Worm (Caenorhabditis elegans) whole organism, L1 larva: ENCODE results near the gene F53B3.5.
A peak's percentile ranks its signal among the peaks of the same experiment; 100 is the strongest.
"Not testable (repeated sequence)": the region's sequence is repeated elsewhere in the genome, so short reads cannot be mapped to it uniquely, and the experiment has no call there.

Experiments used
- C34B4.2 ChIP-seq: sonication (generic microtip); optimal IDR thresholded peaks from 2 replicates; lab custom pipeline; 2017; ENCODE audit warnings: mild to moderate bottlenecking, missing genetic modification characterization, missing compliant biosample characterization
- aha-1 ChIP-seq: fragments of 150-350 bp; optimal IDR thresholded peaks from 2 replicates; lab custom pipeline; 2014; ENCODE audit warnings: missing biosample characterization, missing genetic modification characterization
- blmp-1 ChIP-seq: fragments of 150-350 bp; optimal IDR thresholded peaks from 2 replicates; lab custom pipeline; 2014; ENCODE audit warnings: missing biosample characterization, missing genetic modification characterization
- ceh-8 ChIP-seq: fragments of 200-800 bp; sonication (Bioruptor generic); optimal IDR thresholded peaks from 2 replicates; lab custom pipeline; 2018; ENCODE audit warnings: mild to moderate bottlenecking, missing genetic modification characterization, moderate library complexity, missing compliant biosample characterization
- ceh-82 ChIP-seq, 3 experiments: fragments of 150-350 bp in 1 of 3; sonication (generic microtip) in 2 of 3; optimal IDR thresholded peaks; 2 replicates each; lab custom pipeline; 2014 to 2017; ENCODE audit warnings: missing biosample characterization in 3 of 3, missing genetic modification characterization in 3 of 3
- dpl-1 ChIP-seq, 3 experiments: fragments of 150-350 bp in 2 of 3; sonication (generic microtip) in 1 of 3; optimal IDR thresholded peaks; 2 replicates each; lab custom pipeline; 2014 to 2017; ENCODE audit warnings: missing biosample characterization in 3 of 3, missing genetic modification characterization in 3 of 3, missing genetic modification reagents in 3 of 3
- dsc-1 ChIP-seq: sonication (generic microtip); optimal IDR thresholded peaks from 2 replicates; lab custom pipeline; 2016; ENCODE audit warnings: mild to moderate bottlenecking, missing genetic modification characterization, missing compliant biosample characterization
- efl-1 ChIP-seq, 4 experiments: fragments of 150-350 bp; optimal IDR thresholded peaks in 3 of 4; peaks in 1 of 4; 1 replicate in 1 of 4; 2 replicates in 3 of 4; lab custom pipeline; 2014; ENCODE audit warnings: missing biosample characterization in 2 of 4, missing genetic modification characterization in 2 of 4, missing genetic modification reagents in 2 of 4
- egl-27 ChIP-seq, 2 experiments: fragments of 150-350 bp in 1 of 2; sonication (generic microtip); optimal IDR thresholded peaks; 3 replicates each; lab custom pipeline; 2017 to 2018; ENCODE audit warnings: missing biosample characterization in 2 of 2, missing genetic modification characterization in 2 of 2, missing genetic modification reagents in 2 of 2
- elt-3 ChIP-seq, 6 experiments: fragments of 150-350 bp in 1 of 6; sonication (generic microtip); optimal IDR thresholded peaks; 2 replicates each; lab custom pipeline; 2017 to 2018; ENCODE audit warnings: missing biosample characterization in 6 of 6, missing genetic modification characterization in 6 of 6, inconsistent platforms in 1 of 6
- grh-1 ChIP-seq: fragments of 200-800 bp; sonication (Bioruptor generic); IDR thresholded peaks from 2 replicates; pipeline ENCODE4 v1.3.6; 2022; ENCODE audit warnings: missing genetic modification reagents, missing genetic modification characterization, missing compliant biosample characterization
- hlh-17 ChIP-seq: fragments of 200-800 bp; sonication (Bioruptor generic); optimal IDR thresholded peaks from 2 replicates; lab custom pipeline; 2018; ENCODE audit warnings: missing genetic modification characterization, mild to moderate bottlenecking, missing compliant biosample characterization, moderate library complexity, borderline replicate concordance
- hlh-4 ChIP-seq: sonication (generic microtip); optimal IDR thresholded peaks from 2 replicates; lab custom pipeline; 2016; ENCODE audit warnings: mild to moderate bottlenecking, missing genetic modification characterization, missing compliant biosample characterization
- hpl-2 ChIP-seq: fragments of 150-350 bp; optimal IDR thresholded peaks from 2 replicates; lab custom pipeline; 2014; ENCODE audit warnings: missing biosample characterization, missing genetic modification reagents, missing genetic modification characterization
- isw-1 ChIP-seq: fragments of 200-800 bp; sonication (Bioruptor generic); IDR thresholded peaks from 2 replicates; pipeline ENCODE4 v1.3.6; 2022; ENCODE audit warnings: missing genetic modification characterization, missing compliant biosample characterization
- lin-13 ChIP-seq: fragments of 150-350 bp; optimal IDR thresholded peaks from 2 replicates; lab custom pipeline; 2014; ENCODE audit warnings: missing biosample characterization, missing genetic modification reagents, missing genetic modification characterization
- lin-14 ChIP-seq: fragments of 200-800 bp; sonication (Bioruptor generic); optimal IDR thresholded peaks from 2 replicates; lab custom pipeline; 2018; ENCODE audit warnings: mild to moderate bottlenecking, missing genetic modification characterization, moderate library complexity, missing compliant biosample characterization
- lin-35 ChIP-seq, 2 experiments: fragments of 150-350 bp; optimal IDR thresholded peaks; 2 replicates each; lab custom pipeline; 2014; ENCODE audit warnings: missing biosample characterization in 2 of 2, missing genetic modification characterization in 2 of 2, missing genetic modification reagents in 2 of 2
- lin-39 ChIP-seq: fragments of 150-350 bp; optimal IDR thresholded peaks from 2 replicates; lab custom pipeline; 2014; ENCODE audit warnings: missing biosample characterization, missing genetic modification reagents, missing genetic modification characterization
- mdl-1 ChIP-seq, 2 experiments: fragments of 150-350 bp; optimal IDR thresholded peaks; 2 replicates each; lab custom pipeline; 2014 to 2017; ENCODE audit warnings: missing biosample characterization in 2 of 2, missing genetic modification characterization in 2 of 2, inconsistent platforms in 1 of 2
- nhr-11 ChIP-seq: fragments of 150-350 bp; optimal IDR thresholded peaks from 2 replicates; lab custom pipeline; 2014; ENCODE audit warnings: missing biosample characterization, missing genetic modification characterization
- nhr-19 ChIP-seq: fragments of 200-800 bp; sonication (Bioruptor generic); conservative IDR thresholded peaks from 2 replicates; pipeline ENCODE4 v1.3.6; 2022; ENCODE audit warnings: missing genetic modification characterization, missing compliant biosample characterization
- nhr-20 ChIP-seq: sonication (generic microtip); optimal IDR thresholded peaks from 2 replicates; lab custom pipeline; 2016; ENCODE audit warnings: mild to moderate bottlenecking, missing genetic modification characterization, missing compliant biosample characterization
- nhr-47 ChIP-seq: sonication (generic microtip); optimal IDR thresholded peaks from 2 replicates; lab custom pipeline; 2016; ENCODE audit warnings: mild to moderate bottlenecking, missing genetic modification characterization, moderate library complexity, missing compliant biosample characterization
- nhr-71 ChIP-seq: sonication (generic microtip); optimal IDR thresholded peaks from 2 replicates; lab custom pipeline; 2016; ENCODE audit warnings: mild to moderate bottlenecking, missing genetic modification characterization, moderate library complexity, missing compliant biosample characterization
- nhr-77 ChIP-seq: fragments of 150-350 bp; optimal IDR thresholded peaks from 2 replicates; lab custom pipeline; 2014; ENCODE audit warnings: missing biosample characterization, missing genetic modification characterization
- nhr-84 ChIP-seq: sonication (generic microtip); optimal IDR thresholded peaks from 2 replicates; lab custom pipeline; 2017; ENCODE audit warnings: missing biosample characterization, missing genetic modification characterization
- nhr-85 ChIP-seq: sonication (generic microtip); peaks from one replicate; lab custom pipeline; 2016; ENCODE audit warnings: missing genetic modification characterization, inconsistent platforms, missing compliant biosample characterization
- nhr-90 ChIP-seq: sonication (generic microtip); optimal IDR thresholded peaks from 2 replicates; lab custom pipeline; 2016; ENCODE audit warnings: mild to moderate bottlenecking, missing genetic modification characterization, missing compliant biosample characterization; ENCODE audit not compliant: poor library complexity
- pag-3 ChIP-seq: sonication (generic microtip); optimal IDR thresholded peaks from 2 replicates; lab custom pipeline; 2017; ENCODE audit warnings: missing genetic modification characterization, mild to moderate bottlenecking, missing compliant biosample characterization, antibody characterized with exemption, borderline replicate concordance; ENCODE audit not compliant: insufficient read depth
- pqm-1 ChIP-seq: sonication (generic microtip); optimal IDR thresholded peaks from 3 replicates; lab custom pipeline; 2017; ENCODE audit warnings: missing biosample characterization, missing genetic modification characterization
- rnt-1 ChIP-seq: sonication (generic microtip); optimal IDR thresholded peaks from 2 replicates; lab custom pipeline; 2016; ENCODE audit warnings: mild to moderate bottlenecking, missing genetic modification characterization, moderate library complexity, missing compliant biosample characterization
- snpc-4 ChIP-seq: fragments of 150-350 bp; optimal IDR thresholded peaks from 2 replicates; lab custom pipeline; 2014; ENCODE audit warnings: missing biosample characterization, missing genetic modification characterization
- snu-23 ChIP-seq: sonication (generic microtip); optimal IDR thresholded peaks from 2 replicates; lab custom pipeline; 2016; ENCODE audit warnings: missing genetic modification characterization, missing compliant biosample characterization
- sox-4 ChIP-seq: sonication (generic microtip); optimal IDR thresholded peaks from 2 replicates; lab custom pipeline; 2016; ENCODE audit warnings: missing genetic modification characterization, missing compliant biosample characterization
- sptf-1 ChIP-seq: fragments of 150-350 bp; optimal IDR thresholded peaks from 2 replicates; lab custom pipeline; 2014; ENCODE audit warnings: missing biosample characterization, missing genetic modification characterization
- tbx-2 ChIP-seq: sonication (generic microtip); optimal IDR thresholded peaks from 2 replicates; lab custom pipeline; 2016; ENCODE audit warnings: missing genetic modification characterization, missing compliant biosample characterization
- unc-130 ChIP-seq: fragments of 150-350 bp; optimal IDR thresholded peaks from 2 replicates; lab custom pipeline; 2017; ENCODE audit warnings: missing biosample characterization, missing genetic modification characterization, inconsistent platforms
- unc-30 ChIP-seq: sonication (generic microtip); optimal IDR thresholded peaks from 2 replicates; lab custom pipeline; 2017; ENCODE audit warnings: missing biosample characterization, missing genetic modification characterization
- vab-15 ChIP-seq: sonication (generic microtip); optimal IDR thresholded peaks from 2 replicates; lab custom pipeline; 2017; ENCODE audit warnings: missing genotype, mild to moderate bottlenecking, missing genetic modification characterization, missing compliant biosample characterization
- zag-1 ChIP-seq: fragments of 150-350 bp; optimal IDR thresholded peaks from 2 replicates; lab custom pipeline; 2014; ENCODE audit warnings: missing biosample characterization, missing genetic modification characterization

Gene F53B3.5

ce11 chrX:2894273-2894672, 14.9 kb upstream of the F53B3.5 start, which contains the start of gene B0410.1:
Gene B0410.1 (plus strand): TSS chrX:2894573.
- TF ChIP-seq hpl-2; ceh-82 (tag; optimal IDR thresholded peaks at IDR 0.05; lab: Kevin White, UChicago); nhr-11 (tag; lab: Kevin White, UChicago): not testable (repeated sequence)

- peak; percentile 98 for TF ChIP-seq nhr-85 (tag; lab: Kevin White, UChicago)
- TF ChIP-seq efl-1 (optimal IDR thresholded peaks at IDR 0.05; lab: Kevin White, UChicago) = no peak
- TF ChIP-seq efl-1 (GFP tag; optimal IDR thresholded peaks at IDR 0.05 in 1 of 2; lab: Kevin White, UChicago) = peak in 1 of 2 experiments; percentile 87
- TF ChIP-seq nhr-19 (GFP tag; lab: Robert Waterston, UW) = peak; percentile 96
- peak; percentile 70 for TF ChIP-seq nhr-20 (tag; lab: Kevin White, UChicago)
- peak; percentile 50; the same call in 1 of the 2 replicates for TF ChIP-seq grh-1 (GFP tag; lab: Robert Waterston, UW)
- peak; percentile 62 for TF ChIP-seq tbx-2 (tag; lab: Kevin White, UChicago)
- TF ChIP-seq lin-14 (GFP tag; lab: Kevin White, UChicago) = peak; percentile 52
- TF ChIP-seq mdl-1 (tag; optimal IDR thresholded peaks at IDR 0.05; lab: Kevin White, UChicago) = peak in 1 of 2 experiments; percentile 51
- TF ChIP-seq elt-3 (tag; optimal IDR thresholded peaks at IDR 0.05; lab: Kevin White, UChicago) = peak in 2 of 6 experiments; percentile 50 to 77
- peak; percentile 55 for TF ChIP-seq snu-23 (GFP tag; lab: Kevin White, UChicago)
- no peak for TF ChIP-seq isw-1 (GFP tag; lab: Robert Waterston, UW)
- TF ChIP-seq nhr-47 (tag; lab: Kevin White, UChicago) = peak; percentile 51
- TF ChIP-seq nhr-71 (tag; lab: Kevin White, UChicago) = peak; percentile 76
- no peak for TF ChIP-seq hlh-17 (GFP tag; lab: Kevin White, UChicago)
- no peak for TF ChIP-seq rnt-1 (tag; lab: Kevin White, UChicago)
- TF ChIP-seq dsc-1 = no peak
- peak; percentile 72 for TF ChIP-seq nhr-90 (tag; lab: Kevin White, UChicago)
- peak in 1 of 2 experiments; percentile 43 for TF ChIP-seq lin-35 (GFP tag; optimal IDR thresholded peaks at IDR 0.05; lab: Kevin White, UChicago)
- peak; percentile 29 for TF ChIP-seq blmp-1 (tag; lab: Kevin White, UChicago)
- no peak for TF ChIP-seq lin-13
Observed at ce11 chrX:2893026-2893662, 13.8 kb upstream of the F53B3.5 start.

ce11 chrX:2891879-2892278, 12.5 kb upstream of the F53B3.5 start:
- TF ChIP-seq pag-3 (no peak), snpc-4 (tag; lab: Kevin White, UChicago) (peak; percentile 95), nhr-20 (tag; lab: Kevin White, UChicago) (no peak), grh-1 (GFP tag; lab: Robert Waterston, UW) (0 out of 2 replicates have a peak, but pooled peaks have one; percentile 10), rnt-1 (tag; lab: Kevin White, UChicago) (peak; percentile 31), lin-13 (peak; percentile 11), C34B4.2 (no peak)

ce11 chrX:2891141-2891739, 11.9 kb upstream of the F53B3.5 start, which contains the start of gene B0410.3:
Gene B0410.3 (minus strand): TSS chrX:2891491.
- TF ChIP-seq unc-130 (peak; percentile 66), zag-1 (tag; lab: Kevin White, UChicago) (no peak), pqm-1 (tag; lab: Kevin White, UChicago) (no peak), pag-3 (no peak), sox-4 (tag; lab: Kevin White, UChicago) (no peak), unc-30 (tag; lab: Kevin White, UChicago) (no peak), nhr-20 (tag; lab: Kevin White, UChicago) (peak; percentile 84), nhr-77 (tag; lab: Kevin White, UChicago) (peak; percentile 20), egl-27 (tag; optimal IDR thresholded peaks at IDR 0.05; lab: Kevin White, UChicago) (peak in 1 of 2 experiments; percentile 55), vab-15 (tag; lab: Kevin White, UChicago) (peak; percentile 67), mdl-1 (tag; optimal IDR thresholded peaks at IDR 0.05; lab: Kevin White, UChicago) (peak in 1 of 2 experiments; percentile 79), lin-39 (tag; lab: Kevin White, UChicago) (no peak), dpl-1 (GFP tag; optimal IDR thresholded peaks at IDR 0.05; lab: Kevin White, UChicago) (peak in 1 of 3 experiments; percentile 7), lin-35 (GFP tag; optimal IDR thresholded peaks at IDR 0.05; lab: Kevin White, UChicago) (peak; percentile 7 to 60), aha-1 (tag; lab: Kevin White, UChicago) (no peak), ceh-8 (no peak), hlh-4 (no peak), snpc-4 (tag; lab: Kevin White, UChicago) (no peak), efl-1 (optimal IDR thresholded peaks at IDR 0.05; lab: Kevin White, UChicago) (no peak), efl-1 (GFP tag; optimal IDR thresholded peaks at IDR 0.05 in 1 of 2; lab: Kevin White, UChicago) (peak in 1 of 2 experiments; percentile 72), sptf-1 (tag; lab: Kevin White, UChicago) (no peak), tbx-2 (tag; lab: Kevin White, UChicago) (peak; percentile 62), lin-14 (GFP tag; lab: Kevin White, UChicago) (peak; percentile 83), grh-1 (GFP tag; lab: Robert Waterston, UW) (peak; percentile 59), hpl-2 (no peak), nhr-84 (tag; lab: Kevin White, UChicago) (no peak)
